Worm (Caenorhabditis elegans) whole organism, mixed stage, embryonic: Measurements from ENCODE around the gene ram-5.
A peak's percentile ranks its signal among the peaks of the same experiment; 100 is the strongest.

Experiments used
- M03D4.4 ChIP-seq: sonication (generic microtip); optimal IDR thresholded peaks from 2 replicates; lab custom pipeline; 2017; ENCODE audit warnings: mild to moderate bottlenecking, missing genetic modification characterization, missing compliant biosample characterization
- blmp-1 ChIP-seq: fragments of 150-350 bp; optimal IDR thresholded peaks from 2 replicates; lab custom pipeline; 2014; ENCODE audit warnings: missing biosample characterization, missing genetic modification characterization
- ceh-39 ChIP-seq: fragments of 150-350 bp; optimal IDR thresholded peaks from 2 replicates; lab custom pipeline; 2014; ENCODE audit warnings: missing biosample characterization, missing genetic modification characterization
- ceh-43 ChIP-seq: fragments of 200-800 bp; sonication (Bioruptor generic); optimal IDR thresholded peaks from 2 replicates; lab custom pipeline; 2018; ENCODE audit warnings: mild to moderate bottlenecking, missing genetic modification characterization, moderate library complexity, missing compliant biosample characterization
- ceh-83 ChIP-seq: fragments of 200-800 bp; sonication (Bioruptor generic); optimal IDR thresholded peaks from 2 replicates; lab custom pipeline; 2018; ENCODE audit warnings: mild to moderate bottlenecking, missing genetic modification characterization, missing compliant biosample characterization
- ces-1 ChIP-seq: fragments of 150-350 bp; optimal IDR thresholded peaks from 2 replicates; lab custom pipeline; 2014; ENCODE audit warnings: missing biosample characterization, missing genetic modification reagents, missing genetic modification characterization
- cnd-1 ChIP-seq: fragments of 200-800 bp; sonication (Bioruptor generic); optimal IDR thresholded peaks from 2 replicates; lab custom pipeline; 2018; ENCODE audit warnings: mild to moderate bottlenecking, missing genetic modification characterization, missing compliant biosample characterization
- drap-1 ChIP-seq: fragments of 200-800 bp; sonication (Bioruptor generic); optimal IDR thresholded peaks from 3 replicates; lab custom pipeline; 2018; ENCODE audit warnings: mild to moderate bottlenecking, missing genetic modification characterization, missing compliant biosample characterization
- elt-1 ChIP-seq: sonication (generic microtip); optimal IDR thresholded peaks from 2 replicates; lab custom pipeline; 2017; ENCODE audit warnings: missing genetic modification characterization, mild to moderate bottlenecking, missing compliant biosample characterization, antibody characterized with exemption, moderate library complexity, borderline replicate concordance; ENCODE audit not compliant: insufficient read depth
- flh-1 ChIP-seq: fragments of 200-800 bp; sonication (Bioruptor generic); optimal IDR thresholded peaks from 2 replicates; lab custom pipeline; 2018; ENCODE audit warnings: mild to moderate bottlenecking, missing genetic modification characterization, moderate library complexity, missing compliant biosample characterization
- hlh-1 ChIP-seq: fragments of 150-350 bp; optimal IDR thresholded peaks from 2 replicates; lab custom pipeline; 2014; ENCODE audit warnings: missing biosample characterization, missing genetic modification reagents, missing genetic modification characterization
- lin-13 ChIP-seq: fragments of 150-350 bp; optimal IDR thresholded peaks from 2 replicates; lab custom pipeline; 2014; ENCODE audit warnings: missing biosample characterization, missing genetic modification characterization
- lin-32 ChIP-seq: fragments of 200-800 bp; sonication (Bioruptor generic); optimal IDR thresholded peaks from 2 replicates; lab custom pipeline; 2018; ENCODE audit warnings: mild to moderate bottlenecking, missing genetic modification characterization, missing compliant biosample characterization
- lsy-2 ChIP-seq: fragments of 150-350 bp; optimal IDR thresholded peaks from 2 replicates; lab custom pipeline; 2014; ENCODE audit warnings: missing biosample characterization, missing genetic modification characterization
- mab-5 ChIP-seq: fragments of 150-350 bp; optimal IDR thresholded peaks from 2 replicates; lab custom pipeline; 2014; ENCODE audit warnings: missing biosample characterization, missing genetic modification characterization
- mep-1 ChIP-seq: fragments of 150-350 bp; optimal IDR thresholded peaks from 2 replicates; lab custom pipeline; 2017; ENCODE audit warnings: missing biosample characterization, missing genetic modification reagents, missing genetic modification characterization, inconsistent platforms
- mls-2 ChIP-seq: sonication (generic microtip); optimal IDR thresholded peaks from 2 replicates; lab custom pipeline; 2016; ENCODE audit warnings: mild to moderate bottlenecking, missing genetic modification characterization, moderate library complexity, missing compliant biosample characterization
- nhr-2 ChIP-seq: fragments of 150-350 bp; optimal IDR thresholded peaks from 2 replicates; lab custom pipeline; 2014; ENCODE audit warnings: missing biosample characterization, missing genetic modification characterization
- nhr-237 ChIP-seq: fragments of 150-350 bp; optimal IDR thresholded peaks from 2 replicates; lab custom pipeline; 2014; ENCODE audit warnings: missing biosample characterization, missing genetic modification characterization
- nhr-28 ChIP-seq: fragments of 150-350 bp; optimal IDR thresholded peaks from 2 replicates; lab custom pipeline; 2014; ENCODE audit warnings: missing biosample characterization, missing genetic modification characterization
- nhr-76 ChIP-seq: sonication (generic microtip); optimal IDR thresholded peaks from 2 replicates; lab custom pipeline; 2017; ENCODE audit warnings: missing biosample characterization, missing genetic modification characterization
- pha-4 ChIP-seq: fragments of 150-350 bp; optimal IDR thresholded peaks from 2 replicates; lab custom pipeline; 2018; ENCODE audit warnings: missing biosample characterization, missing genetic modification reagents, missing genetic modification characterization
- sem-2 ChIP-seq: fragments of 200-800 bp; sonication (Bioruptor generic); optimal IDR thresholded peaks from 2 replicates; lab custom pipeline; 2018; ENCODE audit warnings: mild to moderate bottlenecking, missing genetic modification characterization, missing compliant biosample characterization
- snpc-4 ChIP-seq: fragments of 150-350 bp; optimal IDR thresholded peaks from 2 replicates; lab custom pipeline; 2014; ENCODE audit warnings: missing biosample characterization, missing genetic modification characterization
- unc-120 ChIP-seq: sonication (generic microtip); optimal IDR thresholded peaks from 2 replicates; lab custom pipeline; 2017; ENCODE audit warnings: missing genetic modification characterization, missing compliant biosample characterization; ENCODE audit not compliant: poor library complexity, severe bottlenecking
- unc-39 ChIP-seq: fragments of 150-350 bp; optimal IDR thresholded peaks from 2 replicates; lab custom pipeline; 2014; ENCODE audit warnings: missing biosample characterization, missing genetic modification characterization
- zip-8 ChIP-seq: fragments of 150-350 bp; optimal IDR thresholded peaks from 2 replicates; lab custom pipeline; 2014; ENCODE audit warnings: missing biosample characterization, missing genetic modification characterization

ram-5 gene

ce11 chrX:14512817-14513216, 37.1 kb upstream of the ram-5 start, which contains the start of gene fbxa-141:
TSS of gene fbxa-141 (minus strand) at chrX:14512917.
- no peak for TF ChIP-seq elt-1
- TF ChIP-seq unc-120 (tag; lab: Kevin White, UChicago): no peak
- TF ChIP-seq nhr-28: no peak
- TF ChIP-seq sem-2 (GFP tag; lab: Kevin White, UChicago): no peak
- no peak for TF ChIP-seq zip-8 (tag; lab: Kevin White, UChicago)

- TF ChIP-seq ceh-43 (GFP tag; lab: Kevin White, UChicago): no peak
- no peak for TF ChIP-seq lin-13 (tag; lab: Kevin White, UChicago)
- TF ChIP-seq ces-1 (GFP tag; lab: Kevin White, UChicago): peak; percentile 93
- peak; percentile 4 for TF ChIP-seq unc-120 (tag; lab: Kevin White, UChicago)
- TF ChIP-seq nhr-2 (tag; lab: Kevin White, UChicago): no peak
- no peak for TF ChIP-seq sem-2 (GFP tag; lab: Kevin White, UChicago)
- TF ChIP-seq mab-5 (tag; lab: Kevin White, UChicago): no peak
- TF ChIP-seq cnd-1 (tag; lab: Kevin White, UChicago): no peak
- TF ChIP-seq nhr-237 (tag; lab: Kevin White, UChicago): no peak
- TF ChIP-seq mls-2 (tag; lab: Kevin White, UChicago): no peak
- no peak for TF ChIP-seq drap-1 (GFP tag; lab: Kevin White, UChicago)
- peak; percentile 8 for TF ChIP-seq mep-1 (tag; lab: Kevin White, UChicago)
These were observed 36.5 kb upstream of the ram-5 start for ce11 chrX:14513462-14513861.

ce11 chrX:14515028-14515427, 34.9 kb upstream of the ram-5 start, which contains the start of gene gcsh-1:
TSS of gene gcsh-1 (minus strand) at chrX:14515073.
- TF ChIP-seq zip-8 (tag; lab: Kevin White, UChicago) (no peak), cnd-1 (tag; lab: Kevin White, UChicago) (no peak), nhr-28 (no peak), nhr-2 (tag; lab: Kevin White, UChicago) (no peak), unc-120 (tag; lab: Kevin White, UChicago) (no peak), mep-1 (tag; lab: Kevin White, UChicago) (no peak)

ce11 chrX:14516560-14516959, 33.4 kb upstream of the ram-5 start, which contains the start of gene D1025.10:
TSS of gene D1025.10 (plus strand) at chrX:14516860.
- TF ChIP-seq lin-13 (tag; lab: Kevin White, UChicago) (no peak), mep-1 (tag; lab: Kevin White, UChicago) (no peak), blmp-1 (tag; lab: Kevin White, UChicago) (no peak), ceh-43 (GFP tag; lab: Kevin White, UChicago) (no peak), flh-1 (no peak), nhr-28 (no peak), ceh-83 (GFP tag; lab: Kevin White, UChicago) (no peak), unc-39 (tag; lab: Kevin White, UChicago) (no peak), snpc-4 (tag; lab: Kevin White, UChicago) (no peak), ceh-39 (tag; lab: Kevin White, UChicago) (no peak), mab-5 (tag; lab: Kevin White, UChicago) (no peak)

ce11 chrX:14517842-14518241, 32.1 kb upstream of the ram-5 start:
- TF ChIP-seq unc-120 (tag; lab: Kevin White, UChicago): no peak
- no peak for TF ChIP-seq lsy-2
- no peak for TF ChIP-seq unc-39 (tag; lab: Kevin White, UChicago)
- TF ChIP-seq lin-13 (tag; lab: Kevin White, UChicago): no peak
- TF ChIP-seq, all 35 proteins: peak for 0

ce11 chrX:14520463-14520862, 29.5 kb upstream of the ram-5 start, which contains the start of gene D1025.1:
TSS of gene D1025.1 (plus strand) at chrX:14520763.
- TF ChIP-seq nhr-76 (no peak), lin-32 (GFP tag; lab: Kevin White, UChicago) (no peak)

ce11 chrX:14523275-14523674, 26.7 kb upstream of the ram-5 start, which contains the start of gene nspc-16:
TSS of gene nspc-16 (plus strand) at chrX:14523575.
- TF ChIP-seq ceh-39 (tag; lab: Kevin White, UChicago) (no peak), elt-1 (no peak), lin-13 (tag; lab: Kevin White, UChicago) (no peak), flh-1 (no peak), nhr-237 (tag; lab: Kevin White, UChicago) (no peak), zip-8 (tag; lab: Kevin White, UChicago) (no peak), pha-4 (tag; lab: Kevin White, UChicago) (no peak), ceh-43 (GFP tag; lab: Kevin White, UChicago) (no peak), mls-2 (tag; lab: Kevin White, UChicago) (no peak), hlh-1 (tag; lab: Kevin White, UChicago) (no peak), lin-32 (GFP tag; lab: Kevin White, UChicago) (no peak), M03D4.4 (no peak), unc-39 (tag; lab: Kevin White, UChicago) (no peak)
